Worm (Caenorhabditis elegans) whole organism, L4 larva: ENCODE results near the gene dyf-2.
A peak's percentile ranks its signal among the peaks of the same experiment; 100 is the strongest.

Experiments
- Y105C5A.15 ChIP-seq: fragments of 200-800 bp; sonication (Bioruptor generic); IDR thresholded peaks from 2 replicates; pipeline ENCODE4 v1.3.6; 2022; ENCODE audit warnings: missing genetic modification characterization, missing compliant biosample characterization
- Y75B8A.6 ChIP-seq: fragments of 200-800 bp; sonication (Bioruptor generic); IDR thresholded peaks from 2 replicates; pipeline ENCODE4 v1.3.6; 2022; ENCODE audit warnings: missing genetic modification reagents, missing genetic modification characterization, missing compliant biosample characterization
- ZK546.5 ChIP-seq, 2 experiments: sonication (generic microtip); optimal IDR thresholded peaks; 2 replicates each; lab custom pipeline; 2017; ENCODE audit warnings: missing biosample characterization in 2 of 2, missing genetic modification characterization in 2 of 2
- aha-1 ChIP-seq: fragments of 150-350 bp; peaks from one replicate; lab custom pipeline; 2014; ENCODE audit warnings: missing biosample characterization, missing genetic modification characterization
- ama-1 ChIP-seq: fragments of 150-350 bp; optimal IDR thresholded peaks from 2 replicates; lab custom pipeline; 2014; ENCODE audit warnings: inconsistent platforms, mixed read lengths
- ceh-44 ChIP-seq: fragments of 200-800 bp; sonication (Bioruptor generic); IDR thresholded peaks from 2 replicates; pipeline ENCODE4 v1.3.6; 2022; ENCODE audit warnings: missing genetic modification reagents, missing genetic modification characterization, missing compliant biosample characterization
- ceh-82 ChIP-seq: sonication (generic microtip); optimal IDR thresholded peaks from 2 replicates; lab custom pipeline; 2017; ENCODE audit warnings: missing biosample characterization, missing genetic modification characterization
- ces-1 ChIP-seq: fragments of 150-350 bp; sonication (generic microtip); optimal IDR thresholded peaks from 4 replicates; lab custom pipeline; 2014; ENCODE audit warnings: missing biosample characterization, missing genetic modification reagents, missing genetic modification characterization
- daf-16 ChIP-seq, 3 experiments: sonication (generic microtip); optimal IDR thresholded peaks; 2 replicates each; lab custom pipeline; 2016 to 2017; ENCODE audit warnings: missing genetic modification characterization in 3 of 3, missing genetic modification reagents in 3 of 3, mild to moderate bottlenecking in 2 of 3, missing compliant biosample characterization in 2 of 3, missing biosample characterization in 1 of 3, moderate library complexity in 1 of 3
- daf-19 ChIP-seq: fragments of 200-800 bp; sonication (Bioruptor generic); conservative IDR thresholded peaks from 2 replicates; pipeline ENCODE4 v1.3.6; 2022; ENCODE audit warnings: missing genetic modification characterization, missing compliant biosample characterization
- dve-1 ChIP-seq: sonication (generic microtip); optimal IDR thresholded peaks from 2 replicates; lab custom pipeline; 2017; ENCODE audit warnings: antibody characterized with exemption, mild to moderate bottlenecking, missing genetic modification characterization, missing compliant biosample characterization; ENCODE audit not compliant: insufficient read depth
- egl-43 ChIP-seq: fragments of 200-800 bp; sonication (Bioruptor generic); IDR thresholded peaks from 2 replicates; pipeline ENCODE4 v1.3.6; 2022; ENCODE audit warnings: missing genetic modification reagents, missing genetic modification characterization, missing compliant biosample characterization
- fkh-10 ChIP-seq: fragments of 150-350 bp; optimal IDR thresholded peaks from 2 replicates; lab custom pipeline; 2014; ENCODE audit warnings: missing biosample characterization, missing genetic modification reagents, missing genetic modification characterization
- gei-8 ChIP-seq: fragments of 200-800 bp; sonication (Bioruptor generic); optimal IDR thresholded peaks from 2 replicates; lab custom pipeline; 2018; ENCODE audit warnings: mild to moderate bottlenecking, missing genetic modification characterization, missing compliant biosample characterization
- hlh-30 ChIP-seq: sonication (generic microtip); optimal IDR thresholded peaks from 2 replicates; lab custom pipeline; 2017; ENCODE audit warnings: antibody characterized with exemption, mild to moderate bottlenecking, missing genetic modification characterization, missing compliant biosample characterization; ENCODE audit not compliant: insufficient read depth
- hmg-1.1 ChIP-seq: fragments of 200-800 bp; sonication (Bioruptor generic); IDR thresholded peaks from 2 replicates; pipeline ENCODE4 v1.3.6; 2022; ENCODE audit warnings: missing genetic modification reagents, missing genetic modification characterization, missing compliant biosample characterization
- lin-13 ChIP-seq: fragments of 150-350 bp; optimal IDR thresholded peaks from 2 replicates; lab custom pipeline; 2014; ENCODE audit warnings: missing biosample characterization, missing genetic modification reagents, missing genetic modification characterization
- lsy-2 ChIP-seq, 2 experiments: fragments of 150-350 bp in 1 of 2; sonication (generic microtip) in 1 of 2; optimal IDR thresholded peaks; 2 replicates each; lab custom pipeline; 2014 to 2017; ENCODE audit warnings: missing biosample characterization in 2 of 2, missing genetic modification characterization in 2 of 2
- mes-2 ChIP-seq: sonication (generic microtip); optimal IDR thresholded peaks from 2 replicates; lab custom pipeline; 2016; ENCODE audit warnings: missing genotype, mild to moderate bottlenecking, missing genetic modification characterization, missing compliant biosample characterization; ENCODE audit not compliant: poor library complexity, severe bottlenecking
- nhr-11 ChIP-seq: fragments of 150-350 bp; optimal IDR thresholded peaks from 2 replicates; lab custom pipeline; 2014; ENCODE audit warnings: missing biosample characterization, missing genetic modification characterization
- nhr-111 ChIP-seq: fragments of 200-800 bp; sonication (Bioruptor generic); optimal IDR thresholded peaks from 2 replicates; lab custom pipeline; 2018; ENCODE audit warnings: mild to moderate bottlenecking, missing genetic modification characterization, missing compliant biosample characterization
- nhr-25 ChIP-seq: sonication (generic microtip); optimal IDR thresholded peaks from 2 replicates; lab custom pipeline; 2017; ENCODE audit warnings: missing genetic modification characterization, mild to moderate bottlenecking, missing compliant biosample characterization, antibody characterized with exemption, moderate library complexity, borderline replicate concordance; ENCODE audit not compliant: insufficient read depth
- nhr-28 ChIP-seq: fragments of 150-350 bp; optimal IDR thresholded peaks from 2 replicates; lab custom pipeline; 2014; ENCODE audit warnings: missing biosample characterization, missing genetic modification characterization
- nhr-6 ChIP-seq: fragments of 150-350 bp; optimal IDR thresholded peaks from 2 replicates; lab custom pipeline; 2014; ENCODE audit warnings: missing biosample characterization, missing genetic modification characterization
- pqm-1 ChIP-seq: sonication (generic microtip); optimal IDR thresholded peaks from 2 replicates; lab custom pipeline; 2017; ENCODE audit warnings: missing biosample characterization, missing genetic modification characterization
- rbr-2 ChIP-seq: sonication (generic microtip); optimal IDR thresholded peaks from 2 replicates; lab custom pipeline; 2016; ENCODE audit warnings: missing genotype, missing genetic modification characterization, missing compliant biosample characterization
- unc-62 ChIP-seq, 3 experiments: fragments of 150-350 bp in 1 of 3; sonication (generic microtip); optimal IDR thresholded peaks in 2 of 3; peaks in 1 of 3; 1 replicate in 1 of 3; 2 replicates in 2 of 3; lab custom pipeline; 2014 to 2017; ENCODE audit warnings: missing biosample characterization in 3 of 3, missing genetic modification characterization in 3 of 3, missing genetic modification reagents in 3 of 3, missing genotype in 1 of 3
- zfp-2 ChIP-seq: sonication (generic microtip); optimal IDR thresholded peaks from 2 replicates; lab custom pipeline; 2016; ENCODE audit warnings: mild to moderate bottlenecking, missing genetic modification characterization, missing compliant biosample characterization
- zfp-3 ChIP-seq: fragments of 200-800 bp; sonication (Bioruptor generic); conservative IDR thresholded peaks from 2 replicates; pipeline ENCODE4 v1.3.6; 2022; ENCODE audit warnings: missing genetic modification reagents, missing genetic modification characterization, missing compliant biosample characterization
- ztf-7 ChIP-seq: fragments of 150-350 bp; optimal IDR thresholded peaks from 2 replicates; lab custom pipeline; 2014; ENCODE audit warnings: missing biosample characterization, missing genetic modification characterization

Gene dyf-2

DNA sequence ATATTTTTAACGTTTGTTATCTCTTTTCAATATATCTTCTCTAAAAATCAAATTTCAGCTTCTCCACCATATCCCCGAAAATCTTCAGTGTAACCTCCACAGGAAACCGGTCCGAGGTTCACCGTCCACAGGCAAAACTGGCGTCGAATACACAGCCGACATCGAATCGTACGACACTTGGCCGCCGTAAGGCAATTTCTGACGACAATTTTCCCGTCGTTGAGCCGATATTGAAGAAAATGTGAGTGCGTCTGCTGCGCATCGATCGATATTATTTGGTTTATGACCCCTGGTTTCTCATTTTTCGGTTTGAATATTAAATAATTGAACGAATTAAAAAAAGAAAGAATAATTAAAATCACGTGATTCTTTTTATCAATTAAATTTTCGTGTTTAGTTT lies 966 bp upstream of the dyf-2 start, which contains the start of gene cul-2:
cul-2 (plus strand) TSS at position 59 of the 400 bp plus-strand sequence.
- no peak for TF ChIP-seq hmg-1.1 (GFP tag; lab: Robert Waterston, UW)
- TF ChIP-seq mes-2 (tag; lab: Kevin White, UChicago) = peak; percentile 46
- TF ChIP-seq hlh-30 (tag; lab: Kevin White, UChicago) = peak; percentile 66
- no peak for TF ChIP-seq ces-1 (GFP tag; lab: Kevin White, UChicago)
- TF ChIP-seq unc-62 (GFP tag; optimal IDR thresholded peaks at IDR 0.05 in 1 of 2; lab: Kevin White, UChicago) = peak in 1 of 2 experiments; percentile 75
- no peak for TF ChIP-seq unc-62 (tag; optimal IDR thresholded peaks at IDR 0.05; lab: Kevin White, UChicago)
- peak; percentile 22 for TF ChIP-seq aha-1 (tag; lab: Kevin White, UChicago)
- TF ChIP-seq gei-8 (GFP tag; lab: Kevin White, UChicago) = no peak
- peak; percentile 1 for TF ChIP-seq lin-13
- peak in 1 of 2 experiments; percentile 34 for TF ChIP-seq lsy-2 (tag; optimal IDR thresholded peaks at IDR 0.05; lab: Kevin White, UChicago)
- peak; percentile 23 for TF ChIP-seq nhr-6

DNA sequence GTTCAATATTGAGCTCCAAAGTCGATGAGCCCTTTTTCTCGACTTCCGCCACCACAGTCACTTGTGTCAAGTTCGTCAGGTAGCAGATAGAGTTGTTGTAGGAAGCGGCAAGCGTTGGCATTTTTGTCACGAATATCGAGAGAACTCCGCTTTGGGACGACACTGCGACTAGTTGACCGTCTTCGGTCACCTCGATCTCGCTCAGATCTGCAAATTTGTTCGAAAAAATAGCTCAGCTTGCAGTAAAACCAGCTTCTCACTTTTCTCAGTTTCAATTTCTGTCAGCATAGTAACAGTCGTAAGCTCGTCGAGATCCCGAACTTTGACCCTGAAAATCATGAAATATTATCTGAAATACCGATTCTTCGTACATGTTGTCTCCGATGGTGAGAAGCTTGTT lies 2.0 kb downstream of the dyf-2 start:
- TF ChIP-seq unc-62 (GFP tag; optimal IDR thresholded peaks at IDR 0.05 in 1 of 2; lab: Kevin White, UChicago) (peak in 1 of 2 experiments; percentile 95), unc-62 (tag; optimal IDR thresholded peaks at IDR 0.05; lab: Kevin White, UChicago) (no peak), nhr-111 (GFP tag; lab: Kevin White, UChicago) (no peak), daf-19 (GFP tag; lab: Robert Waterston, UW) (no peak), Y75B8A.6 (GFP tag; lab: Robert Waterston, UW) (no peak)

DNA sequence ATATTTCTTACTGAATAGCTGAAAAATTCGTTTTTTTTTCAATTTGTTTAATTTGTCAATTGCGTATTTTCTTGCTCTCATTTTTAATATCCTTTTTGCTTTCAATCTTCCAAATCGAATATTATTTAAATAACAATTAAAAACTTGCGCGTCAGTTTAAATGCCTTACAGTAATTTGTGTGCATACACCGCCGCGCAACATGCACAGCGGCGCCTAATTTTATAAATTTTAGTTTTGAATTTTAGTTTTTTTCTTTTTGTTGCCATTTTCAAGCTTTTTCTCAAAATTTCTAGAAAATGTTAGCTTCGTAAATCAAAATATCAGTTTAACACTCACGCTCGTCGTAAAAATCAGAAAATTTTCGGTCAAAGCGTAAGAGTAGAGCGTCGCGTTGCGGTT lies 3.0 kb downstream of the dyf-2 start:
- TF ChIP-seq ZK546.5 (tag; optimal IDR thresholded peaks at IDR 0.05; lab: Kevin White, UChicago) (no peak), ama-1 (no peak), Y105C5A.15 (no peak), fkh-10 (GFP tag; lab: Kevin White, UChicago) (no peak), ceh-44 (GFP tag; lab: Robert Waterston, UW) (no peak), lsy-2 (tag; optimal IDR thresholded peaks at IDR 0.05; lab: Kevin White, UChicago) (peak in 1 of 2 experiments; percentile 61), ztf-7 (tag; lab: Kevin White, UChicago) (no peak), rbr-2 (tag; lab: Kevin White, UChicago) (no peak)
- TF ChIP-seq, all 104 proteins: peak for 1

DNA sequence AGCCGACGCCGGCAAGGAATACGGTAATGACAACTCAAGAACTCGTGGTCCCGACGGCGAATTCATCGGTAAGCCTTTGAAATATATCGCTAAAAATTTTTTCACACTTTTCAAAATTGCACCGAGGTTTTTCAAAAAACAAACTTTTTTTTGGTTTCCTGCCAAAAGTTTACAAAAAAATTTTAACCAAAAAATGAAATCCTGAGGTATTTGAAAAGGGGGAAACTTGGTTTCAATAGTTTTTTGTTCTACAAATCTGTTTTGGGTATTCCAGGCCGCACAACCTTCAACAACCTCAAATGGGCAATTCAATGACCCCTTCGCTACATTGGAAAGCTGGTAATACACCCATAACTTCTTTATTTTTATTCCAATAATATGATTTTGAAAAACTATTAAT lies 4.2 kb downstream of the dyf-2 start:
- peak in 1 of 2 experiments; percentile 92 for TF ChIP-seq unc-62 (GFP tag; optimal IDR thresholded peaks at IDR 0.05 in 1 of 2; lab: Kevin White, UChicago)
- TF ChIP-seq unc-62 (tag; optimal IDR thresholded peaks at IDR 0.05; lab: Kevin White, UChicago) = no peak
- no peak for TF ChIP-seq ceh-82 (tag; lab: Kevin White, UChicago)

ce11 chrIII:13678761-13679495 lies 7.3 kb downstream of the dyf-2 start, which contains the start of gene sid-2:
Gene sid-2, plus strand, starts transcription at chrIII:13679445.
- TF ChIP-seq dve-1 (tag; lab: Kevin White, UChicago) (peak; percentile 42), nhr-28 (tag; lab: Kevin White, UChicago) (peak; percentile 69), pqm-1 (tag; lab: Kevin White, UChicago) (peak; percentile 76), zfp-3 (GFP tag; lab: Robert Waterston, UW) (no peak), daf-16 (GFP tag; optimal IDR thresholded peaks at IDR 0.05; lab: Kevin White, UChicago) (no peak), daf-16 (tag; optimal IDR thresholded peaks at IDR 0.05; lab: Kevin White, UChicago) (peak; percentile 41), zfp-2 (tag; lab: Kevin White, UChicago) (no peak), nhr-11 (tag; lab: Kevin White, UChicago) (no peak), unc-62 (GFP tag; optimal IDR thresholded peaks at IDR 0.05 in 1 of 2; lab: Kevin White, UChicago) (peak in 1 of 2 experiments; percentile 71), unc-62 (tag; optimal IDR thresholded peaks at IDR 0.05; lab: Kevin White, UChicago) (no peak), egl-43 (GFP tag; lab: Robert Waterston, UW) (no peak), nhr-25 (tag; lab: Kevin White, UChicago) (no peak)
